Fruit fly (Drosophila melanogaster) whole organism, wandering third instar larva: ENCODE data around the gene CG32225.

Source experiments
- Abd-B ChIP-seq: fragments of >200 bp; optimal IDR thresholded peaks from 2 replicates; lab custom pipeline; 2017; ENCODE audit warnings: missing biosample characterization, missing genetic modification characterization
- CG32264 ChIP-seq: fragments of 200-800 bp; sonication (Bioruptor generic); optimal IDR thresholded peaks from 2 replicates; lab custom pipeline; 2016; ENCODE audit warnings: missing biosample characterization, missing genetic modification characterization
- CG9705 ChIP-seq: fragments of 200-800 bp; sonication (Bioruptor generic); optimal IDR thresholded peaks from 2 replicates; lab custom pipeline; 2018; ENCODE audit warnings: missing biosample characterization, mild to moderate bottlenecking, missing genetic modification characterization
- CrebA ChIP-seq: fragments of 200-800 bp; sonication (Bioruptor generic); optimal IDR thresholded peaks from 2 replicates; lab custom pipeline; 2016; ENCODE audit warnings: missing biosample characterization, mild to moderate bottlenecking, missing genetic modification characterization, borderline replicate concordance
- Dfd ChIP-seq: fragments of >200 bp; optimal IDR thresholded peaks from 2 replicates; lab custom pipeline; 2017; ENCODE audit warnings: missing biosample characterization, missing genetic modification characterization
- Dif ChIP-seq: fragments of 200-275, 200-300 bp; sonication (Bioruptor generic); optimal IDR thresholded peaks from 2 replicates; lab custom pipeline; 2018; ENCODE audit warnings: missing biosample characterization, missing genetic modification characterization; ENCODE audit not compliant: partially characterized antibody
- GATAd ChIP-seq: sonication (Bioruptor generic); optimal IDR thresholded peaks from 2 replicates; lab custom pipeline; 2016; ENCODE audit warnings: missing biosample characterization, missing genetic modification characterization
- HLH106 ChIP-seq: fragments of 200-800 bp; optimal IDR thresholded peaks from 3 replicates; lab custom pipeline; 2019; ENCODE audit warnings: missing biosample characterization, mild to moderate bottlenecking, missing genetic modification characterization, moderate library complexity
- Hnf4 ChIP-seq: fragments of 200-800 bp; sonication (Bioruptor generic); optimal IDR thresholded peaks from 2 replicates; lab custom pipeline; 2016; ENCODE audit warnings: missing biosample characterization, mild to moderate bottlenecking, missing genetic modification characterization
- Hr78 ChIP-seq: fragments of >200 bp; optimal IDR thresholded peaks from 2 replicates; lab custom pipeline; 2017; ENCODE audit warnings: missing biosample characterization, missing genetic modification characterization
- Hr83 ChIP-seq: fragments of 200-300 bp; sonication (Bioruptor generic); optimal IDR thresholded peaks from 2 replicates; lab custom pipeline; 2016; ENCODE audit warnings: missing biosample characterization, mild to moderate bottlenecking, missing genetic modification characterization, moderate library complexity; ENCODE audit not compliant: poor library complexity, severe bottlenecking
- Jra ChIP-seq: sonication (Bioruptor generic); optimal IDR thresholded peaks from 2 replicates; lab custom pipeline; 2016; ENCODE audit warnings: missing biosample characterization, missing genetic modification characterization
- Mio ChIP-seq: sonication (Bioruptor generic); optimal IDR thresholded peaks from 2 replicates; lab custom pipeline; 2016; ENCODE audit warnings: missing biosample characterization, missing genetic modification characterization
- Myc ChIP-seq: fragments of >200 bp; optimal IDR thresholded peaks from 2 replicates; lab custom pipeline; 2017
- N ChIP-seq: fragments of >200 bp; optimal IDR thresholded peaks from 2 replicates; lab custom pipeline; 2018; ENCODE audit warnings: missing biosample characterization, missing external identifiers, missing genetic modification characterization
- OdsH ChIP-seq: fragments of 200-800 bp; sonication (Bioruptor generic); optimal IDR thresholded peaks from 2 replicates; lab custom pipeline; 2016; ENCODE audit warnings: missing biosample characterization, mild to moderate bottlenecking, missing genetic modification characterization
- Rel ChIP-seq, 2 experiments: fragments of 200-800 bp; sonication (Bioruptor generic) in 1 of 2; optimal IDR thresholded peaks; 2 replicates in 1 of 2; 3 replicates in 1 of 2; lab custom pipeline; 2016 to 2019; ENCODE audit warnings: mild to moderate bottlenecking in 2 of 2, missing biosample characterization in 2 of 2, missing genetic modification characterization in 2 of 2, moderate library complexity in 1 of 2
- Sp1 ChIP-seq: fragments of 200-800 bp; sonication (Bioruptor generic); optimal IDR thresholded peaks from 3 replicates; lab custom pipeline; 2019; ENCODE audit warnings: missing biosample characterization, mild to moderate bottlenecking, missing genetic modification characterization, moderate library complexity
- Vsx2 ChIP-seq: fragments of 200-300, 225-300 bp; sonication (Bioruptor generic); optimal IDR thresholded peaks from 2 replicates; lab custom pipeline; 2018; ENCODE audit warnings: missing biosample characterization, missing genetic modification characterization; ENCODE audit not compliant: partially characterized antibody
- br ChIP-seq: fragments of 200-800 bp; sonication (Bioruptor generic); optimal IDR thresholded peaks from 2 replicates; lab custom pipeline; 2016; ENCODE audit warnings: missing biosample characterization, missing genetic modification characterization
- brk ChIP-seq: fragments of 200-800 bp; sonication (Bioruptor generic); optimal IDR thresholded peaks from 2 replicates; lab custom pipeline; 2016; ENCODE audit warnings: missing biosample characterization, mild to moderate bottlenecking, missing genetic modification characterization
- dl ChIP-seq, 2 experiments: fragments of 175-275, 200-275 bp in 1 of 2; fragments of 200-275 bp in 1 of 2; sonication (Bioruptor generic); optimal IDR thresholded peaks; lab custom pipeline; 2018; ENCODE audit warnings: mild to moderate bottlenecking in 2 of 2, missing biosample characterization in 2 of 2, missing genetic modification characterization in 2 of 2, moderate library complexity in 2 of 2; ENCODE audit not compliant: partially characterized antibody in 2 of 2, insufficient read depth in 1 of 2
- dmrt93B ChIP-seq: fragments of 200-800 bp; sonication (Bioruptor generic); optimal IDR thresholded peaks from 2 replicates; lab custom pipeline; 2018; ENCODE audit warnings: missing biosample characterization, mild to moderate bottlenecking, missing genetic modification characterization
- dsf ChIP-seq: sonication (Bioruptor generic); optimal IDR thresholded peaks from 2 replicates; lab custom pipeline; 2016; ENCODE audit warnings: missing biosample characterization, missing genetic modification characterization, borderline replicate concordance
- ey ChIP-seq: fragments of 200-800 bp; sonication (Bioruptor generic); optimal IDR thresholded peaks from 2 replicates; lab custom pipeline; 2016; ENCODE audit warnings: missing biosample characterization, missing genetic modification characterization
- foxo ChIP-seq, 2 experiments: fragments of 200-800 bp; sonication (Bioruptor generic); optimal IDR thresholded peaks; 2 replicates in 1 of 2; 3 replicates in 1 of 2; lab custom pipeline; 2016 to 2017; ENCODE audit warnings: missing biosample characterization in 2 of 2, missing genetic modification characterization in 2 of 2
- fru ChIP-seq: fragments of 200-800 bp; sonication (Bioruptor generic); optimal IDR thresholded peaks from 3 replicates; lab custom pipeline; 2016; ENCODE audit warnings: missing biosample characterization, mild to moderate bottlenecking, missing genetic modification characterization
- h ChIP-seq: fragments of 200-800 bp; sonication (Bioruptor generic); optimal IDR thresholded peaks from 3 replicates; lab custom pipeline; 2016; ENCODE audit warnings: missing biosample characterization, mild to moderate bottlenecking, missing genetic modification characterization
- jim ChIP-seq: fragments of 175-275, 200-325 bp; sonication (Bioruptor generic); optimal IDR thresholded peaks from 2 replicates; lab custom pipeline; 2016; ENCODE audit warnings: missing biosample characterization, mild to moderate bottlenecking, missing genetic modification characterization
- lola ChIP-seq: fragments of >200 bp; optimal IDR thresholded peaks from 2 replicates; lab custom pipeline; 2017; ENCODE audit warnings: missing biosample characterization, missing genetic modification characterization
- pan ChIP-seq: fragments of >200 bp; optimal IDR thresholded peaks from 2 replicates; lab custom pipeline; 2017
- psq ChIP-seq: fragments of 200-800 bp; sonication (Bioruptor generic); optimal IDR thresholded peaks from 3 replicates; lab custom pipeline; 2017; ENCODE audit warnings: missing biosample characterization, mild to moderate bottlenecking, missing genetic modification characterization, moderate library complexity
- rgr ChIP-seq: fragments of 200-800 bp; sonication (Bioruptor generic); optimal IDR thresholded peaks from 3 replicates; lab custom pipeline; 2016; ENCODE audit warnings: missing biosample characterization, mild to moderate bottlenecking, missing genetic modification characterization
- sage ChIP-seq: fragments of 200-800 bp; sonication (Bioruptor generic); optimal IDR thresholded peaks from 2 replicates; lab custom pipeline; 2016; ENCODE audit warnings: missing biosample characterization, mild to moderate bottlenecking, missing genetic modification characterization
- sv ChIP-seq: fragments of 200-800 bp; sonication (Bioruptor generic); optimal IDR thresholded peaks from 3 replicates; lab custom pipeline; 2016; ENCODE audit warnings: missing biosample characterization, missing genetic modification characterization
- tai ChIP-seq: sonication (Bioruptor generic); optimal IDR thresholded peaks from 2 replicates; lab custom pipeline; 2016; ENCODE audit warnings: missing biosample characterization, missing genetic modification characterization
- usp ChIP-seq: fragments of >200 bp; optimal IDR thresholded peaks from 2 replicates; lab custom pipeline; 2017; ENCODE audit warnings: missing biosample characterization, missing genetic modification characterization
- woc ChIP-seq: sonication (Bioruptor generic); optimal IDR thresholded peaks from 2 replicates; lab custom pipeline; 2016; ENCODE audit warnings: missing biosample characterization, mild to moderate bottlenecking, missing genetic modification characterization

Gene CG32225

dm6 chr3L:20317751-20318150 lies 11.7 kb upstream of the CG32225 start:
- no peak for TF ChIP-seq Rel (GFP tag; optimal IDR thresholded peaks at IDR 0.05; lab: Kevin White, UChicago)
- TF ChIP-seq Rel (tag; optimal IDR thresholded peaks at IDR 0.05; lab: Kevin White, UChicago), result no peak
- no peak for TF ChIP-seq Hr78 (GFP tag; lab: Kevin White, UChicago)
- no peak for TF ChIP-seq Mio
- no peak for TF ChIP-seq OdsH (GFP tag; lab: Kevin White, UChicago)
- no peak for TF ChIP-seq Dfd
- no peak for TF ChIP-seq CrebA
- TF ChIP-seq Vsx2 (GFP tag; lab: Kevin White, UChicago), result no peak
- no peak for TF ChIP-seq Hr83 (GFP tag; lab: Kevin White, UChicago)
- no peak for TF ChIP-seq h (GFP tag; lab: Kevin White, UChicago)
- no peak for TF ChIP-seq CG9705 (GFP tag; lab: Kevin White, UChicago)
- no peak for TF ChIP-seq CG32264 (GFP tag; lab: Kevin White, UChicago)
- TF ChIP-seq sv (GFP tag; lab: Kevin White, UChicago), result no peak
- no peak for TF ChIP-seq tai (GFP tag; lab: Kevin White, UChicago)
- TF ChIP-seq Dif (GFP tag; lab: Kevin White, UChicago), result no peak
- no peak for TF ChIP-seq jim (GFP tag; lab: Kevin White, UChicago)
- no peak for TF ChIP-seq dsf (GFP tag; lab: Kevin White, UChicago)
- TF ChIP-seq rgr (GFP tag; lab: Kevin White, UChicago), result no peak
- no peak for TF ChIP-seq Abd-B (GFP tag; lab: Kevin White, UChicago)
- TF ChIP-seq fru (GFP tag; lab: Kevin White, UChicago), result no peak
- TF ChIP-seq HLH106 (tag; lab: Kevin White, UChicago), result no peak

DNA sequence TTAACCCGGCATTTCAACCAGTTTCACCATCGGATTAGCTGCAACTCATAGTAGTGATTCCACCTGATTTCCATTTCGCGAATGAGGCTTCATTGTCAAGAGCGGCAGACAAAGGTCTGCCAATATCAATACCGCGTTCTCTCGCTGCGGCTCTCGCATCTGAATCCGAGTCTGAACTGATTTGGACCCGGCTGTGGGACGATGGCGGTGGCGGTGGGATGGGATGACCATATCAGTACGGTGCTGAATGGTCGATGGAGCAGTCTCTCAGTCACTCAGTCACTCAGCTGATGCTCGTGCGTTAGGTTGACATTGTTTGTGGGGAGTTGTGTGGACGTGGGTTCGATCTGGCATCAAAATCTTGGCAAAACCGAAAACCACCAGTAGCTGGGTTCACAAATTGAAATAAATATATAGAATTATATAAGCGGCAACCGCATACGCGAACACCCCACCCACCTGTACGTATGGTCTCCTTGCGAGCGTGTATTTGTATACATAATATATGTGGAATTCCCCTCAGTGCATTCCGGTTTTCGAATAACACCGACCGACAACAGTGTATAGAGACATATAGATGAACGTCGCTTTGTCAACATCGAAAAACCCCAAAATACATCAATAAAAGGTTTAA lies 11.0 kb upstream of the CG32225 start, which contains the start of gene Spn77Ba:
Gene Spn77Ba, plus strand, starts transcription at position 235 of the 634 bp plus-strand sequence.
- TF ChIP-seq Abd-B (GFP tag; lab: Kevin White, UChicago) (no peak), dl (GFP tag; optimal IDR thresholded peaks at IDR 0.05; lab: Kevin White, UChicago; ENCODE audit: insufficient read depth in 1 of 2, partially characterized antibody in 2 of 2) (peak; percentile 21 to 56), fru (GFP tag; lab: Kevin White, UChicago) (peak; percentile 7), Hnf4 (GFP tag; lab: Kevin White, UChicago) (peak; percentile 71), dmrt93B (GFP tag; lab: Kevin White, UChicago) (no peak), foxo (GFP tag; optimal IDR thresholded peaks at IDR 0.05; lab: Kevin White, UChicago) (no peak), pan (lab: Kevin White, UChicago) (no peak), ey (GFP tag; lab: Kevin White, UChicago) (no peak), psq (GFP tag; lab: Kevin White, UChicago) (peak; percentile 19), N (GFP tag; lab: Kevin White, UChicago) (no peak), Hr78 (GFP tag; lab: Kevin White, UChicago) (no peak), lola (no peak), Dfd (no peak), CrebA (no peak), dsf (GFP tag; lab: Kevin White, UChicago) (no peak), rgr (GFP tag; lab: Kevin White, UChicago) (peak; percentile 30), sv (GFP tag; lab: Kevin White, UChicago) (no peak), GATAd (GFP tag; lab: Kevin White, UChicago) (no peak), sage (no peak), Rel (GFP tag; optimal IDR thresholded peaks at IDR 0.05; lab: Kevin White, UChicago) (no peak), Rel (tag; optimal IDR thresholded peaks at IDR 0.05; lab: Kevin White, UChicago) (peak; percentile 98), Sp1 (GFP tag; lab: Kevin White, UChicago) (no peak), HLH106 (tag; lab: Kevin White, UChicago) (no peak), Mio (no peak), woc (GFP tag; lab: Kevin White, UChicago) (no peak), Vsx2 (GFP tag; lab: Kevin White, UChicago) (no peak), Hr83 (GFP tag; lab: Kevin White, UChicago) (peak; percentile 20), OdsH (GFP tag; lab: Kevin White, UChicago) (no peak), Myc (lab: Kevin White, UChicago) (no peak), CG32264 (GFP tag; lab: Kevin White, UChicago) (no peak), Jra (no peak), Dif (GFP tag; lab: Kevin White, UChicago) (peak; percentile 69), tai (GFP tag; lab: Kevin White, UChicago) (no peak), CG9705 (GFP tag; lab: Kevin White, UChicago) (no peak), h (GFP tag; lab: Kevin White, UChicago) (peak; percentile 34), usp (GFP tag; lab: Kevin White, UChicago) (no peak), br (no peak), brk (no peak), jim (GFP tag; lab: Kevin White, UChicago) (no peak)
